Fruit fly (Drosophila melanogaster) ovary, adult (tissue): Measurements from ENCODE around the gene CG15059.

Source experiments
- CG17801 ChIP-seq: fragments of 200-800 bp; optimal IDR thresholded peaks from 2 replicates; lab custom pipeline; 2019; ENCODE audit warnings: missing biosample characterization, mild to moderate bottlenecking, missing genetic modification characterization, moderate library complexity; ENCODE audit not compliant: partially characterized antibody

CG15059 gene

DNA sequence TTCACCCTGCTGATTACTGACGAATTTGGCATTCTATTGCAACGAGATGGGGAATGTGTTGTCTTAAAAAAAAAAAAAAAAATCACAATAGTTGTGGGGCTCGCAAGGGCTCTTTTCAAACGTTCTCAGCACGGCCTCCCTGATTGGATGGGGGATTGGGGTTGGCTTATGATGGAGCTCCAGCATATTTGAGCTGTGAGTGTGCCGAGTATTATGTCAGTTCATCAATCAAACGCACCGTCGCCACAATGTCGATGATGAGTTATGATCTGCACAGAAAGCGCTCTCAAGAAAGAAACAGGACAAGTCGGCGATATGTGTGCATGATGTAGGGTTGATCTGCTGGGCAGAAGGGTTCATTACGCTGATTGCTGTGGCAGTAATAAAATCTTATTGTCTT is at the start of gene CG15059:
Gene CG15059 (minus strand): TSS at position 101 of the 400 bp plus-strand sequence.
- TF ChIP-seq CG17801 (GFP tag; lab: Kevin White, UChicago) = no peak

DNA sequence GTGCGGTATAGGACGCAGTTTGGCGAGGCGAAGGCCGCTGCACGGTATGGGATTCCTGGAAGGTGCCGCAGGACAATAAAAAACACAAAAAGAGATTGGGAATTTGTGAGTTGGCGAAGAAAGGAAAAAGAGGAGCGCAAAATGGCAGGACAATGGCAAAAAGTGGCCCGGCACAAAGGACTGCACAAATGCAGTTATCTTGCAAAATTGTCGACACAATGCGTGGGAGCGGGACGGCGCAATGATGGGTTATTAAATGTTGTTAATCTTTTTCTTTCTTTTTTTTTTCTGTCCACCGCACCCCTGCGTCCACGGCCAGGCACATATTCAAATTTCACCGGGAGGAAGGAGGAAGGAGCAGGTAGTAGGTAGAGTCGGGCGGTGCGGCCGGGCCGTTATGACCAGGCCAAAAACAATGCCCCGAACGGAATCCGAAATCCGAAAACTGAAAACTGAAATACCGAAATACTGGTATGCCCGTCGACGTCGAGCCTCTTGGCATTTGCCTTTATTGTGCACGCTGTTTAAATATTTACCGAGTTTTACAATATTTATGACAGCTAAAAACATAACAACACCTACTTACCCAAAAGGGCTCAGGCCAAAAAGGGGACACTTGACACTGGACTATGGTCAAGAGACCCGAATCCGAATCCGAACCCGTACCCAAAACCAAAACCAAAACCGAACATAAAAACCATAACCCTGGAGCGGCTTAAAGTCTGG is 44.4 kb upstream of the CG15059 start:
- TF ChIP-seq CG17801 (GFP tag; lab: Kevin White, UChicago) = no peak

DNA sequence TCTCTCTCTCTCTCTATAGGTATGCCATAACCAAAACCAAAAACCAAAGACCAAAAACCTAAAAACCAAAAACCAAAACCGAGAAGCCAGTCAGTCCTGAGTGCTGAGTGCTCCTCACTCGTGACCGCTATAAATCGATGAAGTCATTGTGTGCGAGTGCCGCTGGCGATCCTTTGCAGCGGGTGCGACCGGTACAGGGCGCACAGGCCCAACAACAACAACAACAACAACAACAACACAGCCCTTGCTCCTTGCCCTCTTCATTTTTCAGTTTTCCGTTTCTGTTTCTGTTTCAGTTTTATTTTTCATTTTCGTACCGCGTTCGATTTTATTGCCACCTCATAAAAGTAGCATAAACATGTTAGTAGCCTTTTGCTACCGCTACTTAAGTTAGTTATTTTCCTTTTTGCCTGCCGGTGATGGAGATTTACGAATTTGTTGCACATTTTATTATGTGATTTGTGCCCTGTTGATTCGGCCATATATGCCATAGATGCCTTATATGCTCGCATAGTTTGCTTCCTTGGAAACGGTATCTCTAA is 41.5 kb upstream of the CG15059 start:
- no peak for TF ChIP-seq CG17801 (GFP tag; lab: Kevin White, UChicago)

DNA sequence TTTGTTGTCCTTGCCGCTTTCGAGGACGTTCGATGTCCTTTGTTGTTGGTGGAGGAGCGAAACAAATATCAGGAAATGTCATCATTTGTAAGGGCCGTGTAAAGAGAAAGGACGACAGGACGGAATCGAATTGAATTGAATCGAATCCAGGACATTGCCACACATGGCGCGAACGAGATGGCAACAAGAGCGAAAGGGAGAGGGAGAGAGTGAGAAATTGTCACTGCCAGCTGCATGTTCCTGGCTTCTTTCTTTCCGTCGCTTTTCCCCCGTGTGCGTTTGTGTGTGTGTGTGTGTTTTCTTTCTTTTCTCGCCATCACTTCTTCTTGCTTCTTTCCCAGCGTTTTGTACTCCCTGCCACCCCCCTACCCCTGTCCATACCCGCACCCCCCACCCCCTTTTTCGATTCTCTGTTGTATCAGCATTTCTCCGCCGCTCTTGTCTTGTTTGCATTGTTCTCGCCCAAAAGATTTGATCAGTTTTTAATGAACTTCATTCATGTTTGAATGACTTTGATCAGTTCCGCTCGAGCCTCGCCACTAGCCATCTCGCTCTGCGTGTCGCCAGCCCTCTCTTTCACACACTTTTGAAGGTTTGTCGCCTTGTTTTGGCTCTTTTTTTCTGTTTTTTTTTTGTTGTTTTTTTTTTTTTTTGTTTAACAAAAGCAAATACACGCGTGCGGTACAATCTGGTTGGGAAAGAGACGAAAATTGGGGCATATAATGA is 38.8 kb upstream of the CG15059 start:
- no peak for TF ChIP-seq CG17801 (GFP tag; lab: Kevin White, UChicago)

DNA sequence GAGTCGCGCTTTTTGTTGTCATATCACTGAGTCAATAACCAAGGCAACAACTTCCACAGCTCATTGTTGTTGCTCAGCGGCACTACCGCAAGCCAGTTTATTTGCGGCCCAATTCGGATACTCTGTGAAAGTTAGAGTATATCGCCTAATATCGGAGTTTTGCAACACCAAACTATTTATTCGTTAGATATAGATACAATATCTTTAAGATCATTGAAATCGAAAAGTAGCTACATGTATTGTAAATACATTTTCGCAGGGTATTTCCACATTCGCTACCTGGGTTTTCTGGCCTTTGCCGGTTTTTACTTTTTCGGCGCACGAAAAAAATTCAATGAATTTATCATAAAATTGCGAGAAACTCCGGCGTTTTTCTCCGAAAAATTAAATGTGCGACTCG is 34.7 kb upstream of the CG15059 start:
- no peak for TF ChIP-seq CG17801 (GFP tag; lab: Kevin White, UChicago)

DNA sequence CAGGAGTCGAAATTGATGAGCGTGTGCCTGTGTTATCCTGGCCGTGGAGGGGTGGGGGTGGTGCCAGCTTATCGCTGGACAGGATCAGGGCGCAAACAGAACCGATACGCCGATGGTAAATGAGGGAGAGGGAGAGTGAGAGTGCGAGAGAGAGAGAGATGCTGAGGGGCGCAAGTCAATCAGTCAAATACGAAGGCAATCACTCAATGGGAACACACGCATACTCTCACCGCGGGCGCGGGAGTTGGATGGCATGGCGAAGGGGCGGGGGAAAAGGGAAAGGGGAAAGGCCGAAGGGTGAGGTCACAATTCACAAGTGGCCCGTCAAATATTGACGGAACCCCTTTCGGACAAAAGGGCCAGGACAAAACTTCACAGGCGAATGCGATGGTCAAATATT is 29.3 kb upstream of the CG15059 start:
- TF ChIP-seq CG17801 (GFP tag; lab: Kevin White, UChicago) = no peak

DNA sequence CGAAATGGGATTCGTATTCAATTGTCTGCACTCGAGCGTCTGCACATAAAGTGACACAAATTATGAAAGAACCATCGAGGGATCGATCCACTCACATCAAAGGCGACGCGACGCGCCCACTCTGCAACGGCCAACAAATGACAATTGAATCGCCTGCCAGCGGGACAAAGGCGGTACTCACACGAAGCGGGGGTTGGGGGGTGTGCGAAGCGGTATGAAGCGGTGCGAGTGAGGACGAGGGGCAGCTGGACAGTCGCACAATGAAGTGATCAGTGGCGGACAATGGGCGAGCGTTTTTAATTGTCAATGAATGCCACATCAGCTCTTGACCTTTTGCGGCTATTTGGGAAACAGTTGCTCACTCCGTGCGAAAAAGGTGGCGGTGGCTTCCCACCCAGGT is 28.3 kb upstream of the CG15059 start:
- no peak for TF ChIP-seq CG17801 (GFP tag; lab: Kevin White, UChicago)

DNA sequence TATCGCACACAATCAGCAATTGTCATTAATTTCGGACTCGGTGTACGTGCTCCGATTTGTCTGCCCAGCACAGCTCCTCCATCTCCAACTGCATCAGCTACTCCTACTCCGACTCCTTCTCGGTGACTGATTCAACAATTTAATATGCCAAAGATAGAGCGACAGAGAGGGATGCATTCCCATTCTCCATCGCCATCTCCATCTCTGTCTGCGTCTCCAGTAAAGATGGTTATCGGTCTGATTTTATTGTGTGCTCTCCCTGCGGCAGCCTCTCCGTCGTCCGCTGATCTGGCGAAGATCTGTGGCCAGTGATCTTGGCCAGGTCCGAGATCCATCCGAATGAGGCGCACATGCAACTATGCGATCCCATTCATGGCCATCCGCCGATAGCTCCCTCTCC is 25.9 kb upstream of the CG15059 start:
- no peak for TF ChIP-seq CG17801 (GFP tag; lab: Kevin White, UChicago)

DNA sequence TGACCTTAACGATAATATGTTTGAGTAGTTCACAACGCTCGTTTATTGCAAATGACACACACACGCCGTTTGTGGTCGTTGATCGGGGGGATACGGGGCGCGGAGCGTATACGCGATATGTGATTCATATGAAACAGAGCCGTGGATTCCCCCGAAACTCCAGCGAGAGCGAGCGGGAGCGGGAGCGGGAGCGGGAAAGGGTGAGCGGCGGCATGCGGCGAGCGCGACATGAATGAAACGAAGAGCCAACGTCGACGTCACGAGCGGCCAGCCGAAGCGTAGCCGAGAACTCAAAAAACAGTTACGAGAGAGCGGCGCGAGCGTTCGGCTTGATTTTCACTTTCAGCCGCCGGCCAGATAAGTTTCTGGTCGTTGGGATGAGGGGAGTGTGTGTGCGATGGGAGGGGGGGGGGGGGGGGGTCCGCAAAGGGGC is 23.1 kb upstream of the CG15059 start:
- TF ChIP-seq CG17801 (GFP tag; lab: Kevin White, UChicago) = no peak

DNA sequence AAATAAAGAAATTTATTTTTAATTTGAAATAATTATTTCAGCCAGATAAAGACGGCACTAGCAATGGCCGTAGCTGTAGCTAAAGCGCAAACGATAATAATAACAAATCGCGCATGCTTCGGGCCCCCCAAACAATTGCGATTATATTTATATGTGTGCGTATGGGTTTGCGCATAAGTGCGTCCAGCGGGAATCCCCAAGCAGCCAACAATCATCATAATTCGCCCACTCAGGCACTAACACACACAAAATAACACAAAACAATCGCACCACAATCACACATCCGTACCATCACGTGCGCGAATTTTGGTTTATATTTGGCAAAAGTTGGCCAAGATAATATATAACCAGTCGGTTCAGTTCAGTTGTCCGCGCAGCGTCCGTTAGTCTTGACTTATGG is 19.4 kb upstream of the CG15059 start:
- TF ChIP-seq CG17801 (GFP tag; lab: Kevin White, UChicago) = no peak

DNA sequence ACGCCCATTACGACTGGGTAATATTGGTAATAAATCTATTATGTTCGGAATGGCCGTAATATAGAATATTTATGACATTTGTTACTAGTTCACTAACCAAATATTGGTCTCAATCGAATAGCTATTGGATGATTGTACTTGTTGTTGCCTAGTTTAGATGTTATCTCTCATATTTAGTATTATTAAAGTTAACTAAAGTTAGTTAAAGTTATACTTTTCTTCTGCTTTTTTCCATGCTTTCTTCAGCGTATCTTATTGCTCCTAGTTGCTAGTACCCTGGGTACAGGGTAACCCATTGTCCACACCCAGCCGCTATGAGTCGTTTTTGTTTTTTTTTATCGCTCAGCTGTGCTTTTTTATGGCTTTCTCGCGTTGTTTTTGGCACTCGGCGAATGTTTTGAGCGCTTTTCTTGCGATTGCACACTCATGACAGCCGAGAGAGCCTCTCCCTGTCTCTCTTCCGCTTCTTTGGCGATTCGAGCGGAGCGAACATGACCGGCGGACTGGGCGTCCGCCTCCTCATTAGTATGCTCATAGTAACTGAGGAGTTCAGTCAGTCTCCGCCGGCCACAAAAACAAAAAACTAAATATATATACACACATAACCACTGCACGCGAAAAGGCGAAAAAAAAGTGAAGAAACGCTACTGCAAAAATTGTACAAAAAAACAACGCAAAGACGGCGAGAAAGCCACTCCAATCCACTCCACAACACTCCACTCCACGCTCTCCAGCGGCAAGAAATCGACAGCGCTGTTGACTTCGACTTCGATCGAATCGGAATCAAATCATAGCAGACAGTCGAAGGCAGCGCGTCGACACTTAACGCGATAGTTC is 17.4 kb upstream of the CG15059 start, which contains the start of gene upd3:
Gene upd3 (plus strand): TSS at position 749 of the 837 bp plus-strand sequence.
- no peak for TF ChIP-seq CG17801 (GFP tag; lab: Kevin White, UChicago)

DNA sequence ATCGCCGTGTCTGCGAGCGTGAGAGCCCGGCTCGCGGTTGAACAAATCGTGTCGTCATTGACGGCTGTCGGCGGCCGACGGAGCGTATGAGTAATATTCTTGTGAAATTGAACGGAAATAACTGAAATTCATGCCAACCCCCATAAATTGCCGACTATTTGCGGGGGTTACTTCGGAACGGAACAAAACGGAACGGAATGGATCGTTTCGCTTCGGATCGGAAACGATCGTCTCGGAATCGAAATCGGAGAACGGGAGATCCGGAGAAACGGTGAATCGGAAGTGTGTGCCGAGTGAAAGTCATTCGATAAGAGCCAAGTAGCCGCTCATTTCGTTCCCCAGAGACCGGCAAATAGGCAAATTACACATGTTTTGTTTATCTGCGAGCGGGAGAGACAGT is 16.6 kb upstream of the CG15059 start:
- no peak for TF ChIP-seq CG17801 (GFP tag; lab: Kevin White, UChicago)

DNA sequence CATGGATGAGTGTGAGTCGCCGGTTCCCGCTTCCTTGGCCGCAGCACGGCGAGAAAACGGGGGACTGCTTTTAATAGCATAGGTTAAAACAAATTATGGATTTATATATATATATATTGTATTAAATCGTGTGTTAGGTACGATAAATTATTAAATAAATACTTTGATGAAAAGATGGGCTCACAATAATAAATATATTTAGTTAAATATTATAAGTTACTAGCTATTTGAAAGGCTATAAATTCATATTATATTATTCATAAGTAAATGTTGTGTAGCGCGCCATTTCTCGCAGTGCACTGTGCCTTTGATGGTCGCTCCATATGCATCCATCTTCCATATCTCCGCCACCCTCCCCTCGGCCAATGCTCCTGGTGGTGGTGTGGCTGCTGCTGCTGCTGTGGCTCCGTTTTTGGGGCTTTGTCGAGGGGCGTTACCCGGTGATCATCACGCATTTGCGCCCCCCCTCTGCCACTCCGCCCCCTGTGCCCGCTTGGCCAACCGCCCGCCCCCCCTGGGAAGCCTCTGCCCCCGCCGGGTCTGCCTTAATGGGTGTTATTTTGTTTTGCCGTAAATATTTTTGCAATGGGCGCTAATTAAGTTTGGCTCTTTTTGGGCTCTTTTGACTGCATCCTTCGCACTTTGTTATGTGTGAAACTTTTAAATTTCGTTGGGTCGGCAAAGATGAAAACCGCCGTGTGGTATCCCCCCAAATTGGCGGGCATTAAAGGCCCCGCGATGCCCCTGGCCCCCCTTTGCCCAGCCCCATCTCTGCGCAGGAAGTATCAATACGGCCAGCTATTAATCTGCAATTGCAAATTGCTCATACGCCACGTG is 14.1 kb upstream of the CG15059 start:
- TF ChIP-seq CG17801 (GFP tag; lab: Kevin White, UChicago) = no peak

DNA sequence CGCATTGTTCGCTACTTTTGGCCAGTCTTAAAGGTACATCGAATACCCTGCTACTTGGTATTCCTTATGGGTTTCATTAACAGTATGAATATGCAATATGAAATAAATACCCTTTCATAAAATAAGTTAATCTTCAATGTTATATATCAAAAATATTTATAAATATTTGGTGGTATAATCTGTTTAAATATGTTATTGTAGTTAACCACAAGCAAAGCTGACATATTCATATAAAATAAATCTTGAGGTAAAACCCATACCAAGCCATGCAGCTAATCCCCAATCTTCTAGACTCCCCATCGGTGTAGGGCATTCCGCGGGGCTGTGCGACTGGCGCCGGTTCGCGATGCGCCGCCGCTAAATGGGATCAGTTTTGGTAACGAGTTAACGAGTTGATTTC is 13.1 kb upstream of the CG15059 start:
- TF ChIP-seq CG17801 (GFP tag; lab: Kevin White, UChicago) = no peak
